Worm (Caenorhabditis elegans) whole organism, L3 larva: ENCODE data around the gene rif-1.2.
A peak's percentile ranks its signal among the peaks of the same experiment; 100 is the strongest.

Source experiments
- R02D3.7 ChIP-seq: fragments of 150-350 bp; optimal IDR thresholded peaks from 2 replicates; lab custom pipeline; 2014; ENCODE audit warnings: missing biosample characterization, missing genetic modification characterization
- ZK546.5 ChIP-seq: sonication (generic microtip); optimal IDR thresholded peaks from 2 replicates; lab custom pipeline; 2017; ENCODE audit warnings: missing biosample characterization, missing genetic modification characterization
- aly-2 ChIP-seq: fragments of 150-350 bp; optimal IDR thresholded peaks from 2 replicates; lab custom pipeline; 2014; ENCODE audit warnings: missing biosample characterization, missing genetic modification characterization
- ceh-16 ChIP-seq: sonication (generic microtip); optimal IDR thresholded peaks from 2 replicates; lab custom pipeline; 2017; ENCODE audit warnings: missing biosample characterization, missing genetic modification characterization
- ceh-28 ChIP-seq: fragments of 150-350 bp; optimal IDR thresholded peaks from 2 replicates; lab custom pipeline; 2014; ENCODE audit warnings: missing biosample characterization, missing genetic modification reagents, missing genetic modification characterization
- ceh-82 ChIP-seq: fragments of 150-350 bp; optimal IDR thresholded peaks from 2 replicates; lab custom pipeline; 2014; ENCODE audit warnings: missing biosample characterization, missing genetic modification characterization
- daf-12 ChIP-seq: fragments of 150-350 bp; optimal IDR thresholded peaks from 2 replicates; lab custom pipeline; 2014; ENCODE audit warnings: missing biosample characterization, missing genetic modification reagents, missing genetic modification characterization
- egl-27 ChIP-seq: sonication (generic microtip); optimal IDR thresholded peaks from 4 replicates; lab custom pipeline; 2017; ENCODE audit warnings: missing biosample characterization, missing genetic modification reagents, missing genetic modification characterization
- egl-5 ChIP-seq: fragments of 150-350 bp; optimal IDR thresholded peaks from 2 replicates; lab custom pipeline; 2017; ENCODE audit warnings: missing biosample characterization, missing genetic modification reagents, missing genetic modification characterization, inconsistent platforms
- elt-1 ChIP-seq: fragments of 150-350 bp; optimal IDR thresholded peaks from 2 replicates; lab custom pipeline; 2014; ENCODE audit warnings: missing biosample characterization, missing genetic modification characterization
- elt-2 ChIP-seq: sonication (generic microtip); optimal IDR thresholded peaks from 2 replicates; lab custom pipeline; 2016; ENCODE audit warnings: missing genetic modification reagents, mild to moderate bottlenecking, missing genetic modification characterization, missing compliant biosample characterization
- elt-3 ChIP-seq, 3 experiments: fragments of 150-350 bp in 1 of 3; sonication (generic microtip) in 2 of 3; optimal IDR thresholded peaks; 2 replicates in 2 of 3; 4 replicates in 1 of 3; lab custom pipeline; 2014 to 2017; ENCODE audit warnings: missing biosample characterization in 3 of 3, missing genetic modification characterization in 3 of 3
- eor-1 ChIP-seq, 2 experiments: fragments of 150-350 bp; optimal IDR thresholded peaks; 2 replicates each; lab custom pipeline; 2014 to 2018; ENCODE audit warnings: missing biosample characterization in 2 of 2, missing genetic modification characterization in 2 of 2
- fos-1 ChIP-seq: fragments of 150-350 bp; optimal IDR thresholded peaks from 2 replicates; lab custom pipeline; 2014; ENCODE audit warnings: missing biosample characterization, missing genetic modification characterization
- hmg-11 ChIP-seq: sonication (generic microtip); optimal IDR thresholded peaks from 2 replicates; lab custom pipeline; 2016; ENCODE audit warnings: missing genetic modification characterization, missing compliant biosample characterization
- jun-1 ChIP-seq: fragments of 150-350 bp; optimal IDR thresholded peaks from 2 replicates; lab custom pipeline; 2014; ENCODE audit warnings: missing biosample characterization, missing genetic modification reagents, missing genetic modification characterization
- lin-15B ChIP-seq: fragments of 150-350 bp; optimal IDR thresholded peaks from 2 replicates; lab custom pipeline; 2014; ENCODE audit warnings: missing biosample characterization, missing genetic modification characterization
- lsy-12 ChIP-seq: sonication (generic microtip); optimal IDR thresholded peaks from 2 replicates; lab custom pipeline; 2016; ENCODE audit warnings: mild to moderate bottlenecking, missing genetic modification characterization, missing compliant biosample characterization
- mml-1 ChIP-seq: fragments of 150-350 bp; sonication (generic microtip); optimal IDR thresholded peaks from 3 replicates; lab custom pipeline; 2014; ENCODE audit warnings: missing biosample characterization, missing genetic modification characterization
- nfya-1 ChIP-seq: sonication (generic microtip); optimal IDR thresholded peaks from 2 replicates; lab custom pipeline; 2017; ENCODE audit warnings: missing genetic modification characterization, mild to moderate bottlenecking, missing compliant biosample characterization, antibody characterized with exemption, moderate library complexity; ENCODE audit not compliant: insufficient read depth
- nhr-11 ChIP-seq: fragments of 150-350 bp; optimal IDR thresholded peaks from 2 replicates; lab custom pipeline; 2014; ENCODE audit warnings: missing biosample characterization, missing genetic modification characterization
- nhr-12 ChIP-seq: fragments of 150-350 bp; optimal IDR thresholded peaks from 2 replicates; lab custom pipeline; 2014; ENCODE audit warnings: missing biosample characterization, missing genetic modification characterization
- nhr-23 ChIP-seq: fragments of 150-350 bp; optimal IDR thresholded peaks from 2 replicates; lab custom pipeline; 2014; ENCODE audit warnings: missing biosample characterization, missing genetic modification reagents, missing genetic modification characterization
- nhr-237 ChIP-seq: fragments of 150-350 bp; optimal IDR thresholded peaks from 2 replicates; lab custom pipeline; 2014; ENCODE audit warnings: missing biosample characterization, missing genetic modification characterization
- nhr-28 ChIP-seq: fragments of 150-350 bp; optimal IDR thresholded peaks from 2 replicates; lab custom pipeline; 2014; ENCODE audit warnings: missing biosample characterization, missing genetic modification characterization
- nhr-43 ChIP-seq: sonication (generic microtip); optimal IDR thresholded peaks from 2 replicates; lab custom pipeline; 2016; ENCODE audit warnings: mild to moderate bottlenecking, missing genetic modification characterization, missing compliant biosample characterization; ENCODE audit not compliant: poor library complexity, severe bottlenecking
- nhr-67 ChIP-seq: fragments of 150-350 bp; optimal IDR thresholded peaks from 2 replicates; lab custom pipeline; 2014; ENCODE audit warnings: missing biosample characterization, missing genetic modification characterization
- nhr-76 ChIP-seq: fragments of 150-350 bp; sonication (generic microtip); optimal IDR thresholded peaks from 5 replicates; lab custom pipeline; 2014; ENCODE audit warnings: missing biosample characterization, missing genetic modification characterization
- nhr-77 ChIP-seq: fragments of 150-350 bp; optimal IDR thresholded peaks from 2 replicates; lab custom pipeline; 2014; ENCODE audit warnings: missing biosample characterization, missing genetic modification characterization
- pha-4 ChIP-seq: fragments of 150-350 bp; optimal IDR thresholded peaks from 2 replicates; lab custom pipeline; 2014; ENCODE audit warnings: missing biosample characterization, missing genetic modification reagents, missing genetic modification characterization
- pqm-1 ChIP-seq: fragments of 150-350 bp; optimal IDR thresholded peaks from 2 replicates; lab custom pipeline; 2017; ENCODE audit warnings: missing biosample characterization, missing genetic modification characterization, inconsistent platforms
- sea-2 ChIP-seq: fragments of 150-350 bp; sonication (generic microtip); optimal IDR thresholded peaks from 4 replicates; lab custom pipeline; 2014; ENCODE audit warnings: missing biosample characterization, missing genetic modification reagents, missing genetic modification characterization
- skn-1 ChIP-seq: fragments of 150-350 bp; optimal IDR thresholded peaks from 2 replicates; lab custom pipeline; 2014; ENCODE audit warnings: missing biosample characterization, missing genetic modification characterization
- snpc-4 ChIP-seq: fragments of 150-350 bp; optimal IDR thresholded peaks from 2 replicates; lab custom pipeline; 2014; ENCODE audit warnings: missing biosample characterization, missing genetic modification characterization
- tbx-2 ChIP-seq: sonication (generic microtip); optimal IDR thresholded peaks from 2 replicates; lab custom pipeline; 2016; ENCODE audit warnings: mild to moderate bottlenecking, missing genetic modification characterization, missing compliant biosample characterization
- unc-39 ChIP-seq: sonication (generic microtip); optimal IDR thresholded peaks from 4 replicates; lab custom pipeline; 2017; ENCODE audit warnings: missing biosample characterization, missing genetic modification characterization
- unc-62 ChIP-seq: fragments of 150-350 bp; sonication (generic microtip); optimal IDR thresholded peaks from 4 replicates; lab custom pipeline; 2014; ENCODE audit warnings: missing biosample characterization, missing genetic modification reagents, missing genetic modification characterization
- zag-1 ChIP-seq: fragments of 150-350 bp; optimal IDR thresholded peaks from 2 replicates; lab custom pipeline; 2014; ENCODE audit warnings: missing biosample characterization, missing genetic modification characterization
- ztf-11 ChIP-seq: fragments of 150-350 bp; optimal IDR thresholded peaks from 2 replicates; lab custom pipeline; 2014; ENCODE audit warnings: missing biosample characterization, missing genetic modification characterization
- ztf-4 ChIP-seq: fragments of 150-350 bp; optimal IDR thresholded peaks from 2 replicates; lab custom pipeline; 2014; ENCODE audit warnings: missing biosample characterization, missing genetic modification characterization

Gene rif-1.2

DNA sequence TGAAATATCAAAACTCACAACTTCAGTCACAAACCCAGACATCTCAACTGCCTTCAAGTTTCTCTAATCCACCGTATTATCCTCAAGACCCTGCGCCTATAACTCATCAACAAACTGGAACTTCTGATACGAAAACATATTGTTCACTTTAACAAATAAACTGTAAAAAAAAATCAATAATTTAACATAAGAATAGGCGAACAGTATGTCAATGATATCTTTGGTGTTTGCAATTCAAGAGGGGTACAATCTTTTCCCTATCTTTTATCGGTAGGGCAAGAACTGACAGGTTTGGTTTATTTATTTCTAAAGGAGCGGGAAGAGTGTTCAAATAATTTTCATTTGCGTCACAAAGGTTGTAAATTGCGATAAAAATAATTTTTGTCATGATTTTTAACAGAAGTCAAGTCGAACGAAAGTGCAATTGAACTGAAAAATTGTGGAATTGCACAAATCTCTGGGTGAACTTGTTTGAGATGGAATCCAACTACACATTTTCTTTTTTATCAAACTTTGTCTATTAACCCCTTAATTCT is 8.2 kb downstream of the rif-1.2 start (continued):
- TF ChIP-seq eor-1 (tag; optimal IDR thresholded peaks at IDR 0.05; lab: Kevin White, UChicago) (peak in 1 of 2 experiments; percentile 80), lsy-12 (tag; lab: Kevin White, UChicago) (peak; percentile 95), unc-62 (GFP tag; lab: Kevin White, UChicago) (peak; percentile 89), nhr-237 (peak; percentile 43), jun-1 (peak; percentile 100), egl-27 (tag; lab: Kevin White, UChicago) (peak; percentile 87), nhr-77 (tag; lab: Kevin White, UChicago) (peak; percentile 98)

DNA sequence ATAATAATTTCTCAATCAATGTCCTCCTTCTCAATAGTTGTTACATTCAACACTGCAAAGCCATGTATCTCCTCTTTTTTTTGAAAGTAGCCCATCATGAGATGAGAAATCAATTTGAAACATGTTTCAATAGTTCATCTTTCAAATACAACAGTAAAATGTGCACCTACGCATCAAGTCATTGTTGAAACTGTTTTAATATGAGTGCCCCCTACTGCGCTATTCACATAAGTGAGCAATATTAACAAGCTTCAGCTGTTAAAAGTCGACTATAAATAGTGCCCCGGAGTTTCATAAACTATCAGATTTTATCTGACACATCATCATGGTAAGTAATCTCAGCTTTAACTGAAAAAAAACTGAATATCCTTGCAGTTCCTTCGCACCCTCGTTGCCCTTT is 10.8 kb downstream of the rif-1.2 start, which contains the start of the genes nspc-15 and F19H6.6:
Gene nspc-15 (plus strand): TSS at position 301 of the 400 bp plus-strand sequence.
Gene F19H6.6 (plus strand): TSS at position 384 of the 400 bp plus-strand sequence.
- no peak for TF ChIP-seq nhr-23 (tag; lab: Kevin White, UChicago)

DNA sequence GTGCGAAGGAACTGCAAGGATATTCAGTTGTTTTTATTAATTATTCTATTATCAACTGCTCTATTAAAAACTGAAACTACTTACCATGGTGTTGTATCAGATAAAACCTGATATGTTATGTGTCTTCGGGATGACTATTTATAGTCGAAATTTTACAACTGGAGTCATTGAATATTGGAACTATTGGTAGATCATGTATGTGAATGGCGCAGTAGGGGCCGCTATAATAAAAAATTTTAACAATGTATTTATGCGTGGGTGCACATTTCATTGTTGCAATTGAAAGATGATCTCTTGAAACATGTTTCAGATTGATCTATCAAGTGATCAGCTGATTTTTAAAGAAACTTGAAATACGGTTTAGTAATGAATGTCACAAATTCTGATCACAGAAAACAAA is 12.3 kb downstream of the rif-1.2 start, which contains the start of gene nspc-14:
Gene nspc-14 (minus strand): TSS at position 101 of the 400 bp plus-strand sequence.
- no peak for TF ChIP-seq nhr-43 (tag; lab: Kevin White, UChicago)
- TF ChIP-seq nhr-67 (tag; lab: Kevin White, UChicago) = no peak
- TF ChIP-seq nhr-23 (tag; lab: Kevin White, UChicago) = no peak
- TF ChIP-seq nhr-237 = no peak
- TF ChIP-seq ceh-82 (tag; lab: Kevin White, UChicago) = no peak
- TF ChIP-seq mml-1 (tag; lab: Kevin White, UChicago) = no peak
- no peak for TF ChIP-seq ceh-16 (tag; lab: Kevin White, UChicago)
- TF ChIP-seq nhr-28 (tag; lab: Kevin White, UChicago) = no peak
- no peak for TF ChIP-seq pha-4 (tag; lab: Kevin White, UChicago)
- TF ChIP-seq zag-1 (tag; lab: Kevin White, UChicago) = no peak
- TF ChIP-seq aly-2 (tag; lab: Kevin White, UChicago) = no peak
- no peak for TF ChIP-seq unc-39 (tag; lab: Kevin White, UChicago)
- TF ChIP-seq nfya-1 (tag; lab: Kevin White, UChicago) = no peak
- TF ChIP-seq elt-2 (tag; lab: Kevin White, UChicago) = no peak
- no peak for TF ChIP-seq nhr-76 (tag; lab: Kevin White, UChicago)
- TF ChIP-seq ztf-4 (tag; lab: Kevin White, UChicago) = no peak
- TF ChIP-seq elt-1 (tag; lab: Kevin White, UChicago) = no peak
- no peak for TF ChIP-seq jun-1
- no peak for TF ChIP-seq ZK546.5 (tag; lab: Kevin White, UChicago)
- no peak for TF ChIP-seq R02D3.7 (tag; lab: Kevin White, UChicago)

DNA sequence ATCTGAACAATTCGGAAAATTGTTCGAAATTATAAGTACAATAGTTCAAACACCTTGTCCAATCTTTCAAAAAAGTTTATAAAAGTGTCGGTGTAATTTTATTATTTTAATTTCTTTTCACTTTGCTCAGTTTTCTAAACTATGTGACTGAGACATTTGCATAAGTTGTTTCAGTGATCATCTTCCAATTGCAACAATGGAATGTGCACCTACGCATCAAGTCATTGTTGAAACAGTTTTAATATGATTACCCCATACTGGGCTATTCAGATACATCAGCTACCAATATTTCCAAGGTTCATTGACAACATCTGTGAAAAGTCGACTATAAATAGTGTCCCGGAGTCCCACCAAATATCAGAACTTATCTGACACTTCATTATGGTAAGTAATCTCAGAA is 14.1 kb downstream of the rif-1.2 start, which contains the start of gene nspc-13:
Gene nspc-13 (plus strand): TSS at position 301 of the 400 bp plus-strand sequence.
- TF ChIP-seq mml-1 (tag; lab: Kevin White, UChicago) = no peak
- TF ChIP-seq egl-5 (tag; lab: Kevin White, UChicago) = no peak
- TF ChIP-seq snpc-4 (tag; lab: Kevin White, UChicago) = no peak
- TF ChIP-seq nhr-12 = no peak
- no peak for TF ChIP-seq elt-2 (tag; lab: Kevin White, UChicago)
- TF ChIP-seq nhr-43 (tag; lab: Kevin White, UChicago) = no peak
- no peak for TF ChIP-seq nhr-28 (tag; lab: Kevin White, UChicago)
- TF ChIP-seq nhr-11 (tag; lab: Kevin White, UChicago) = no peak
- TF ChIP-seq nfya-1 (tag; lab: Kevin White, UChicago) = no peak
- no peak for TF ChIP-seq lin-15B
- TF ChIP-seq elt-3 (tag; optimal IDR thresholded peaks at IDR 0.05; lab: Kevin White, UChicago) = no peak
- TF ChIP-seq pha-4 (tag; lab: Kevin White, UChicago) = no peak
- no peak for TF ChIP-seq pqm-1 (tag; lab: Kevin White, UChicago)

DNA sequence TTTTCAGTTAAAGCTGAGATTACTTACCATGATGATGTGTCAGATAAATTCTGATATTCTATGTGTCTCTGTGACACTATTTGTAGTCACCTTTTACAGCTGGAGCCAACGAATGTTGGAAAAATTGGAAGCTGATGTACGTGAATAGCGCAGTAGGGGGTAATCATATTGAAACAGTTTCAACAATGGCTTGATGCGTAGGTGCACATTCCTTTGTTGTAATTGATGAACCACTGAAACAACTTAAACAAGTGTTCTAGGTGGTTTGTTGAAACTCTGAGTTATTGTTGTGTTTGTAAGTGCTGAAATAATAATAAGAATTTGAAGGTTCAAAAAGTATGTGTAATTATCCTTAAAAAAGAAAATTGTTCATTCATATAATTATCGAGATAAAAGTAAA is 14.6 kb downstream of the rif-1.2 start, which contains the start of gene nspc-12:
Gene nspc-12 (minus strand): TSS at position 101 of the 400 bp plus-strand sequence.
- TF ChIP-seq mml-1 (tag; lab: Kevin White, UChicago) (no peak), nhr-67 (tag; lab: Kevin White, UChicago) (no peak), unc-39 (tag; lab: Kevin White, UChicago) (no peak), ztf-11 (no peak), skn-1 (tag; lab: Kevin White, UChicago) (no peak), fos-1 (no peak), sea-2 (GFP tag; lab: Kevin White, UChicago) (no peak), unc-62 (GFP tag; lab: Kevin White, UChicago) (no peak), daf-12 (tag; lab: Kevin White, UChicago) (no peak), lsy-12 (tag; lab: Kevin White, UChicago) (no peak), hmg-11 (tag; lab: Kevin White, UChicago) (no peak), ceh-28 (tag; lab: Kevin White, UChicago) (no peak), tbx-2 (tag; lab: Kevin White, UChicago) (no peak)
